Worm (Caenorhabditis elegans) whole organism, L2 larva: ENCODE measurements around the gene T21E8.4.

Experiments used
- R02D3.7 ChIP-seq: fragments of 150-350 bp; optimal IDR thresholded peaks from 2 replicates; lab custom pipeline; 2014; ENCODE audit warnings: missing biosample characterization, missing genetic modification characterization
- ZK546.5 ChIP-seq: sonication (generic microtip); optimal IDR thresholded peaks from 2 replicates; lab custom pipeline; 2017; ENCODE audit warnings: missing biosample characterization, missing genetic modification characterization
- aly-2 ChIP-seq: fragments of 150-350 bp; optimal IDR thresholded peaks from 2 replicates; lab custom pipeline; 2014; ENCODE audit warnings: missing biosample characterization, missing genetic modification characterization
- ama-1 ChIP-seq: fragments of 150-350 bp; optimal IDR thresholded peaks from 2 replicates; lab custom pipeline; 2018; ENCODE audit warnings: inconsistent platforms
- ceh-16 ChIP-seq: fragments of 150-350 bp; optimal IDR thresholded peaks from 2 replicates; lab custom pipeline; 2014; ENCODE audit warnings: missing biosample characterization, missing genetic modification characterization
- elt-1 ChIP-seq: fragments of 150-350 bp; optimal IDR thresholded peaks from 2 replicates; lab custom pipeline; 2014; ENCODE audit warnings: missing biosample characterization, missing genetic modification characterization
- lin-11 ChIP-seq: fragments of 150-350 bp; sonication (generic microtip); optimal IDR thresholded peaks from 2 replicates; lab custom pipeline; 2014; ENCODE audit warnings: missing biosample characterization, missing genetic modification characterization, inconsistent platforms, mixed read lengths
- mdl-1 ChIP-seq, 2 experiments: fragments of 150-350 bp in 1 of 2; sonication (generic microtip) in 1 of 2; optimal IDR thresholded peaks; 2 replicates each; lab custom pipeline; 2017; ENCODE audit warnings: missing biosample characterization in 2 of 2, missing genetic modification characterization in 2 of 2
- nhr-11 ChIP-seq: fragments of 150-350 bp; optimal IDR thresholded peaks from 2 replicates; lab custom pipeline; 2014; ENCODE audit warnings: missing biosample characterization, missing genetic modification characterization
- nhr-12 ChIP-seq: fragments of 150-350 bp; optimal IDR thresholded peaks from 2 replicates; lab custom pipeline; 2014; ENCODE audit warnings: missing biosample characterization, missing genetic modification characterization
- nhr-129 ChIP-seq: fragments of 150-350 bp; optimal IDR thresholded peaks from 2 replicates; lab custom pipeline; 2014; ENCODE audit warnings: missing biosample characterization, missing genetic modification characterization
- unc-62 ChIP-seq: fragments of 150-350 bp; optimal IDR thresholded peaks from 2 replicates; lab custom pipeline; 2014; ENCODE audit warnings: missing biosample characterization, missing genetic modification reagents, missing genetic modification characterization
- zag-1 ChIP-seq: fragments of 150-350 bp; optimal IDR thresholded peaks from 2 replicates; lab custom pipeline; 2014; ENCODE audit warnings: missing biosample characterization, missing genetic modification characterization
- ztf-11 ChIP-seq: sonication (generic microtip); optimal IDR thresholded peaks from 2 replicates; lab custom pipeline; 2017; ENCODE audit warnings: missing biosample characterization, missing genetic modification characterization

ce11 chrX:10851735-10852134 is 28.9 kb upstream of the T21E8.4 start:
- TF ChIP-seq nhr-129 (tag; lab: Kevin White, UChicago), result no peak
- TF ChIP-seq nhr-11 (tag; lab: Kevin White, UChicago), result no peak
- TF ChIP-seq ama-1 (lab: Kevin White, UChicago), result no peak
- TF ChIP-seq R02D3.7 (tag; lab: Kevin White, UChicago), result no peak
- no peak for TF ChIP-seq ceh-16 (tag; lab: Kevin White, UChicago)
- TF ChIP-seq ztf-11 (tag; lab: Kevin White, UChicago), result no peak
- no peak for TF ChIP-seq unc-62 (GFP tag; lab: Kevin White, UChicago)
- no peak for TF ChIP-seq ZK546.5
- TF ChIP-seq lin-11 (tag; lab: Kevin White, UChicago), result no peak
- TF ChIP-seq mdl-1 (tag; optimal IDR thresholded peaks at IDR 0.05; lab: Kevin White, UChicago), result no peak
- TF ChIP-seq elt-1, result no peak
- TF ChIP-seq aly-2 (tag; lab: Kevin White, UChicago), result no peak
- TF ChIP-seq zag-1, result no peak
- no peak for TF ChIP-seq nhr-12 (tag; lab: Kevin White, UChicago)
